Fruit fly (Drosophila melanogaster) whole organism, embryonic: ENCODE results near the gene CG5191.

Source experiments
- Adf1 ChIP-seq: fragments of 200-800 bp; sonication (Bioruptor generic); IDR thresholded peaks from 2 replicates; pipeline ENCODE4 v1.3.6; 2022; ENCODE audit warnings: missing biosample characterization, missing genetic modification characterization
- CG1024 ChIP-seq: fragments of 200-800 bp; sonication (Bioruptor generic); IDR thresholded peaks from 2 replicates; pipeline ENCODE4 v1.3.6; 2022; ENCODE audit warnings: missing biosample characterization, missing genetic modification characterization
- CG10431 ChIP-seq: fragments of 200-800 bp; sonication (Bioruptor generic); optimal IDR thresholded peaks from 3 replicates; lab custom pipeline; 2018; ENCODE audit warnings: missing biosample characterization, mild to moderate bottlenecking, missing genetic modification characterization
- CG10654 ChIP-seq: fragments of 200-800 bp; sonication (Bioruptor generic); optimal IDR thresholded peaks from 2 replicates; lab custom pipeline; 2016; ENCODE audit warnings: missing biosample characterization, missing genetic modification characterization
- CG10979 ChIP-seq: fragments of 200-800 bp; sonication (Bioruptor generic); optimal IDR thresholded peaks from 2 replicates; lab custom pipeline; 2018; ENCODE audit warnings: missing biosample characterization, mild to moderate bottlenecking, missing genetic modification characterization, moderate library complexity
- CG11696 ChIP-seq: fragments of 200-800 bp; sonication (Bioruptor generic); IDR thresholded peaks from 2 replicates; pipeline ENCODE4 v1.3.6; 2022; ENCODE audit warnings: missing biosample characterization, missing genetic modification characterization
- CG12071 ChIP-seq: fragments of 200-800 bp; sonication (Bioruptor generic); optimal IDR thresholded peaks from 3 replicates; lab custom pipeline; 2018; ENCODE audit warnings: missing biosample characterization, mild to moderate bottlenecking, missing genetic modification characterization
- CG12769 ChIP-seq: fragments of 200-800 bp; sonication (Bioruptor generic); optimal IDR thresholded peaks from 2 replicates; lab custom pipeline; 2019; ENCODE audit warnings: missing biosample characterization, mild to moderate bottlenecking, missing genetic modification characterization, moderate library complexity
- CG13123 ChIP-seq: fragments of 200-800 bp; sonication (Bioruptor generic); optimal IDR thresholded peaks from 2 replicates; lab custom pipeline; 2016; ENCODE audit warnings: missing biosample characterization, missing genetic modification characterization
- CG15073 ChIP-seq: fragments of 200-800 bp; sonication (Bioruptor generic); optimal IDR thresholded peaks from 2 replicates; lab custom pipeline; 2016; ENCODE audit warnings: missing biosample characterization, missing genetic modification characterization
- CG1647 ChIP-seq: fragments of 200-800 bp; sonication (Bioruptor generic); optimal IDR thresholded peaks from 3 replicates; lab custom pipeline; 2016; ENCODE audit warnings: missing biosample characterization, missing genetic modification characterization
- CG17359 ChIP-seq: fragments of 200-800 bp; sonication (Bioruptor generic); optimal IDR thresholded peaks from 3 replicates; lab custom pipeline; 2018; ENCODE audit warnings: missing biosample characterization, mild to moderate bottlenecking, missing genetic modification characterization, moderate library complexity
- CG17802 ChIP-seq: fragments of 200-800 bp; sonication (Bioruptor generic); optimal IDR thresholded peaks from 2 replicates; lab custom pipeline; 2018; ENCODE audit warnings: missing biosample characterization, mild to moderate bottlenecking, missing genetic modification characterization, moderate library complexity
- CG2678 ChIP-seq: fragments of 200-800 bp; sonication (Bioruptor generic); optimal IDR thresholded peaks from 3 replicates; lab custom pipeline; 2019; ENCODE audit warnings: missing biosample characterization, mild to moderate bottlenecking, missing genetic modification characterization, moderate library complexity
- CG2712 ChIP-seq: fragments of 200-800 bp; optimal IDR thresholded peaks from 3 replicates; lab custom pipeline; 2019; ENCODE audit warnings: missing biosample characterization, mild to moderate bottlenecking, missing genetic modification characterization, moderate library complexity
- CG32532 ChIP-seq: fragments of 200-800 bp; sonication (Bioruptor generic); IDR thresholded peaks from 2 replicates; pipeline ENCODE4 v1.3.6; 2022; ENCODE audit warnings: missing biosample characterization, missing genetic modification characterization
- CG42726 ChIP-seq: fragments of 200-800 bp; sonication (Bioruptor generic); IDR thresholded peaks from 2 replicates; pipeline ENCODE4 v1.3.6; 2022; ENCODE audit warnings: missing biosample characterization, missing genetic modification characterization; ENCODE audit not compliant: partially characterized antibody
- CG6854 ChIP-seq: fragments of 200-800 bp; sonication (Bioruptor generic); optimal IDR thresholded peaks from 3 replicates; lab custom pipeline; 2017; ENCODE audit warnings: missing biosample characterization, mild to moderate bottlenecking, missing genetic modification characterization
- CG7963 ChIP-seq: fragments of 200-800 bp; sonication (Bioruptor generic); IDR thresholded peaks from 3 replicates; pipeline ENCODE4 v1.3.6; 2022; ENCODE audit warnings: missing biosample characterization, missing genetic modification characterization; ENCODE audit not compliant: partially characterized antibody
- CG8281 ChIP-seq: fragments of 200-800 bp; sonication (Bioruptor generic); optimal IDR thresholded peaks from 2 replicates; lab custom pipeline; 2018; ENCODE audit warnings: missing biosample characterization, mild to moderate bottlenecking, missing genetic modification characterization, moderate library complexity
- CG8924 ChIP-seq: fragments of 200-800 bp; optimal IDR thresholded peaks from 3 replicates; lab custom pipeline; 2019; ENCODE audit warnings: missing biosample characterization, mild to moderate bottlenecking, missing genetic modification characterization, moderate library complexity
- D ChIP-seq, 2 experiments: fragments of 200-800 bp in 1 of 2; fragments of >200 bp in 1 of 2; sonication (Bioruptor generic) in 1 of 2; optimal IDR thresholded peaks; 2 replicates in 1 of 2; 3 replicates in 1 of 2; lab custom pipeline; 2017; ENCODE audit warnings: mild to moderate bottlenecking in 1 of 2, missing biosample characterization in 1 of 2, missing genetic modification characterization in 1 of 2, missing genetic modification reagents in 1 of 2
- Deaf1 ChIP-seq: fragments of 200-800 bp; optimal IDR thresholded peaks from 3 replicates; lab custom pipeline; 2019; ENCODE audit warnings: missing biosample characterization, mild to moderate bottlenecking, missing genetic modification characterization, moderate library complexity
- Dek ChIP-seq: fragments of 200-800 bp; sonication (Bioruptor generic); optimal IDR thresholded peaks from 3 replicates; lab custom pipeline; 2019; ENCODE audit warnings: missing biosample characterization, mild to moderate bottlenecking, missing genetic modification characterization, moderate library complexity
- Gsc ChIP-seq: fragments of 200-800 bp; sonication (Bioruptor generic); IDR thresholded peaks from 2 replicates; pipeline ENCODE4 v1.3.6; 2022; ENCODE audit warnings: missing biosample characterization, missing genetic modification characterization
- Kr ChIP-seq: fragments of 200-800 bp; sonication (Bioruptor generic); optimal IDR thresholded peaks from 2 replicates; lab custom pipeline; 2017; ENCODE audit warnings: missing biosample characterization, mild to moderate bottlenecking, missing genetic modification characterization
- Lhr ChIP-seq: fragments of 200-800 bp; sonication (Bioruptor generic); optimal IDR thresholded peaks from 3 replicates; lab custom pipeline; 2017; ENCODE audit warnings: mild to moderate bottlenecking, missing biosample characterization, missing genetic modification reagents, missing genetic modification characterization
- Mes4 ChIP-seq: fragments of 200-800 bp; sonication (Bioruptor generic); optimal IDR thresholded peaks from 2 replicates; lab custom pipeline; 2016; ENCODE audit warnings: missing biosample characterization, missing genetic modification characterization
- Oli ChIP-seq: fragments of 200-800 bp; sonication (Bioruptor generic); optimal IDR thresholded peaks from 2 replicates; lab custom pipeline; 2018; ENCODE audit warnings: missing biosample characterization, mild to moderate bottlenecking, missing genetic modification characterization, moderate library complexity
- Tbp ChIP-seq: fragments of >200 bp; optimal IDR thresholded peaks from 2 replicates; lab custom pipeline; 2018; ENCODE audit warnings: missing biosample characterization, missing genetic modification characterization
- chif ChIP-seq, 2 experiments: fragments of 200-800 bp; sonication (Bioruptor generic); optimal IDR thresholded peaks; 3 replicates each; lab custom pipeline; 2016; ENCODE audit warnings: missing biosample characterization in 2 of 2, missing genetic modification characterization in 2 of 2
- chm ChIP-seq: fragments of 200-800 bp; sonication (Bioruptor generic); IDR thresholded peaks from 2 replicates; pipeline ENCODE4 v1.3.6; 2022; ENCODE audit warnings: missing biosample characterization, missing genetic modification characterization
- ewg ChIP-seq: fragments of 200-800 bp; sonication (Bioruptor generic); optimal IDR thresholded peaks from 3 replicates; lab custom pipeline; 2017; ENCODE audit warnings: mild to moderate bottlenecking, missing biosample characterization, missing genetic modification reagents, missing genetic modification characterization
- fd64A ChIP-seq: fragments of 200-800 bp; sonication (Bioruptor generic); optimal IDR thresholded peaks from 3 replicates; lab custom pipeline; 2018; ENCODE audit warnings: missing biosample characterization, mild to moderate bottlenecking, missing genetic modification characterization
- gce ChIP-seq: fragments of 200-800 bp; sonication (Bioruptor generic); IDR thresholded peaks from 3 replicates; pipeline ENCODE4 v1.3.6; 2022; ENCODE audit warnings: missing biosample characterization, missing genetic modification characterization
- gcm ChIP-seq: fragments of 200-800 bp; sonication (Bioruptor generic); optimal IDR thresholded peaks from 2 replicates; lab custom pipeline; 2019; ENCODE audit warnings: missing biosample characterization, mild to moderate bottlenecking, missing genetic modification characterization, moderate library complexity
- kay ChIP-seq: fragments of 200-800 bp; sonication (Bioruptor generic); optimal IDR thresholded peaks from 2 replicates; lab custom pipeline; 2016; ENCODE audit warnings: missing biosample characterization, missing genetic modification characterization
- lab ChIP-seq: fragments of 200-800 bp; sonication (Bioruptor generic); optimal IDR thresholded peaks from 3 replicates; lab custom pipeline; 2017; ENCODE audit warnings: missing biosample characterization, missing genetic modification characterization, mild to moderate bottlenecking, moderate library complexity, missing genetic modification reagents
- lola ChIP-seq, 3 experiments: fragments of >200 bp in 2 of 3; fragments of 200-800 bp in 1 of 3; sonication (Bioruptor generic) in 1 of 3; optimal IDR thresholded peaks; 2 replicates each; lab custom pipeline; 2017 to 2019; ENCODE audit warnings: missing biosample characterization in 3 of 3, missing genetic modification characterization in 3 of 3, mild to moderate bottlenecking in 1 of 3, moderate library complexity in 1 of 3
- maf-S ChIP-seq: fragments of 200-800 bp; sonication (Bioruptor generic); optimal IDR thresholded peaks from 2 replicates; lab custom pipeline; 2016; ENCODE audit warnings: missing biosample characterization, missing genetic modification characterization
- mirr ChIP-seq: fragments of 200-800 bp; sonication (Bioruptor generic); optimal IDR thresholded peaks from 3 replicates; lab custom pipeline; 2018; ENCODE audit warnings: missing biosample characterization, mild to moderate bottlenecking, missing genetic modification characterization
- oc ChIP-seq: fragments of 200-800 bp; sonication (Bioruptor generic); optimal IDR thresholded peaks from 2 replicates; lab custom pipeline; 2018; ENCODE audit warnings: missing biosample characterization, mild to moderate bottlenecking, missing genetic modification characterization, moderate library complexity
- p53 ChIP-seq: fragments of 200-800 bp; sonication (Bioruptor generic); optimal IDR thresholded peaks from 2 replicates; lab custom pipeline; 2016; ENCODE audit warnings: missing biosample characterization, missing genetic modification characterization
- salm ChIP-seq: fragments of 200-800 bp; sonication (Bioruptor generic); optimal IDR thresholded peaks from 2 replicates; lab custom pipeline; 2018; ENCODE audit warnings: missing biosample characterization, mild to moderate bottlenecking, missing genetic modification characterization
- schlank ChIP-seq: fragments of 200-800 bp; sonication (Bioruptor generic); optimal IDR thresholded peaks from 2 replicates; lab custom pipeline; 2018; ENCODE audit warnings: missing biosample characterization, mild to moderate bottlenecking, missing genetic modification characterization
- wor ChIP-seq: fragments of 200-800 bp; sonication (Bioruptor generic); IDR thresholded peaks from 2 replicates; pipeline ENCODE4 v1.3.6; 2022; ENCODE audit warnings: missing biosample characterization, missing genetic modification characterization
- zen ChIP-seq: fragments of 200-800 bp; sonication (Bioruptor generic); optimal IDR thresholded peaks from 3 replicates; lab custom pipeline; 2018; ENCODE audit warnings: missing biosample characterization, mild to moderate bottlenecking, missing genetic modification characterization, moderate library complexity
- zfh2 ChIP-seq: fragments of 200-800 bp; sonication (Bioruptor generic); optimal IDR thresholded peaks from 2 replicates; lab custom pipeline; 2016; ENCODE audit warnings: missing biosample characterization, missing genetic modification characterization

CG5191 gene

dm6 chr3R:20542283-20543144, 18.2 kb upstream of the CG5191 start (continued):
- peak; percentile 18 for TF ChIP-seq Mes4 (GFP tag; lab: Kevin White, UChicago)
- TF ChIP-seq CG12769 (tag; lab: Kevin White, UChicago): peak; percentile 9
- TF ChIP-seq CG6854 (GFP tag; lab: Kevin White, UChicago): peak; percentile 13
- TF ChIP-seq zen (tag; lab: Kevin White, UChicago): peak; percentile 44
- no peak for TF ChIP-seq wor (GFP tag; lab: Robert Waterston, UW)
- no peak for TF ChIP-seq ewg
- no peak for TF ChIP-seq Oli (tag; lab: Kevin White, UChicago)
- no peak for TF ChIP-seq p53
- no peak for TF ChIP-seq CG42726 (GFP tag; lab: Robert Waterston, UW)
- peak; percentile 38 for TF ChIP-seq CG13123 (GFP tag; lab: Kevin White, UChicago)
- TF ChIP-seq CG1647 (GFP tag; lab: Kevin White, UChicago): no peak
- TF ChIP-seq kay: peak; percentile 20
- TF ChIP-seq CG8924 (tag; lab: Kevin White, UChicago): peak; percentile 39
- TF ChIP-seq CG17359: peak; percentile 62
- TF ChIP-seq CG10654 (GFP tag; lab: Kevin White, UChicago): peak; percentile 19
- no peak for TF ChIP-seq oc (tag; lab: Kevin White, UChicago)
- no peak for TF ChIP-seq CG32532 (GFP tag; lab: Robert Waterston, UW)
- peak; percentile 67 for TF ChIP-seq CG2712 (tag; lab: Kevin White, UChicago)
- peak; percentile 4 for TF ChIP-seq salm (tag; lab: Kevin White, UChicago)
- no peak for TF ChIP-seq CG1024 (GFP tag; lab: Robert Waterston, UW)
- TF ChIP-seq Kr: peak; percentile 74
- peak; percentile 67; the same call in 1 of the 2 replicates for TF ChIP-seq chm
- peak; percentile 72 for TF ChIP-seq gcm (GFP tag; lab: Kevin White, UChicago)
- TF ChIP-seq CG15073 (GFP tag; lab: Kevin White, UChicago): no peak
- peak in 1 of 3 experiments; percentile 58 for TF ChIP-seq lola (GFP tag; optimal IDR thresholded peaks at IDR 0.05; lab: Kevin White, UChicago)
- no peak for TF ChIP-seq mirr
- TF ChIP-seq CG7963 (GFP tag; lab: Robert Waterston, UW): no peak
- TF ChIP-seq chif (GFP tag; optimal IDR thresholded peaks at IDR 0.05; lab: Kevin White, UChicago): peak; percentile 14 to 46
- no peak for TF ChIP-seq zfh2
- TF ChIP-seq Tbp (GFP tag; lab: Kevin White, UChicago): no peak
- TF ChIP-seq CG8281: peak; percentile 16
- peak; percentile 15 for TF ChIP-seq maf-S (GFP tag; lab: Kevin White, UChicago)
- TF ChIP-seq D (optimal IDR thresholded peaks at IDR 0.05; lab: Kevin White, UChicago): no peak
- TF ChIP-seq D (GFP tag; optimal IDR thresholded peaks at IDR 0.05; lab: Kevin White, UChicago): peak; percentile 58
- TF ChIP-seq fd64A: peak; percentile 17
- TF ChIP-seq gce (GFP tag; lab: Robert Waterston, UW): no peak
- TF ChIP-seq CG2678 (tag; lab: Kevin White, UChicago): peak; percentile 44
- TF ChIP-seq CG11696 (GFP tag; lab: Robert Waterston, UW): no peak
- TF ChIP-seq Deaf1: peak; percentile 29
- TF ChIP-seq CG10431 (GFP tag; lab: Kevin White, UChicago): peak; percentile 3
- TF ChIP-seq Gsc: no peak
- TF ChIP-seq Dek (tag; lab: Kevin White, UChicago): peak; percentile 15
- no peak for TF ChIP-seq CG17802 (tag; lab: Kevin White, UChicago)
- no peak for TF ChIP-seq CG12071 (GFP tag; lab: Kevin White, UChicago)
- TF ChIP-seq schlank: no peak
- peak; percentile 7 for TF ChIP-seq lab (GFP tag; lab: Kevin White, UChicago)
- no peak for TF ChIP-seq Adf1 (GFP tag; lab: Robert Waterston, UW)
- peak; percentile 15 for TF ChIP-seq Lhr (GFP tag; lab: Kevin White, UChicago)
- TF ChIP-seq CG10979: peak; percentile 35
